Fruit fly (Drosophila melanogaster): ENCODE results near the gene CG43057.

DNA sequence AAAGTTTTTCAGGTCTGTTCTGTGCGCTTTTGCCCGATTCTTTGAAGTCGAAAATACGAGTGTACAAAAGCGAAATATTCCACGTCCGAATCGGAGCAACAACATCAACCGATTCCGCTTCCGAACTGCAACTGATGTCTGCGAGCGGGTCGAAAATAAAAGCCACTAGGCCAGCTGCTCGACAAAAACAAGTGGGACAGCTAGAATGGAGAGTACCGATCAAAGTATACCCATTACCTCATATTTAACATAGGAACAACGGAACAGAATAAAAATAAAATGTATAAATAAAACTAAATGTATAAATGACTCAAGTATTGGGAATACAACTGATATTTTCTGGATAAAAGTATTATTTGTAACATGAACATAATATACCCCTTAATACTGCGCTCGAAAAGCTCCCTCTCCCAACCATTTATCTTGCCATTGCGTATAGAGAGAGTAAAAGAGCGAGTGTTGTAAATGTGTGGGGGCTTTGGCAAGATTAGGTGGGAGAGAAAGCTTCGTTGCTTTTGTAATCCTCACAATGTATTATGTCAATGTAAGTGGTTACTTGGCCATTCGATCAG lies 38.7 kb downstream of the CG43057 start, which contains the start of gene SLC5A11:
- TF ChIP-seq insv (GFP tag; optimal IDR thresholded peaks at IDR 0.05) (peak in 1 of 2 experiments; percentile 60), Atf3 (GFP tag; optimal IDR thresholded peaks at IDR 0.05) (no peak), stwl (tag; optimal IDR thresholded peaks at IDR 0.05) (no peak), sqz (GFP tag; optimal IDR thresholded peaks at IDR 0.05) (peak; percentile 89), CG8944 (GFP tag; optimal IDR thresholded peaks at IDR 0.05) (peak; percentile 54), caup (GFP tag; optimal IDR thresholded peaks at IDR 0.05; ENCODE audit: severe bottlenecking) (peak; percentile 100), Asciz (GFP tag; optimal IDR thresholded peaks at IDR 0.05) (peak; percentile 96), twi (tag; optimal IDR thresholded peaks at IDR 0.05) (peak; percentile 72), CG9797 (GFP tag; optimal IDR thresholded peaks at IDR 0.05) (peak; percentile 19), CG7745 (tag; optimal IDR thresholded peaks at IDR 0.05) (no peak), CG7556 (GFP tag; optimal IDR thresholded peaks at IDR 0.05) (peak; percentile 99), Tbp (GFP tag; optimal IDR thresholded peaks at IDR 0.05) (no peak), jing (GFP tag; optimal IDR thresholded peaks at IDR 0.05) (peak; percentile 99)

Measured in whole organism, embryonic.